Worm (Caenorhabditis elegans) whole organism, L4/young adult: ENCODE measurements around the gene ZK353.4.

Experiments
- dao-5 ChIP-seq: sonication (generic microtip); optimal IDR thresholded peaks from 2 replicates; lab custom pipeline; 2016; ENCODE audit warnings: missing genotype, missing genetic modification characterization, moderate library complexity, missing compliant biosample characterization
- him-1 ChIP-seq: sonication (generic microtip); optimal IDR thresholded peaks from 2 replicates; lab custom pipeline; 2016; ENCODE audit warnings: missing genotype, missing genetic modification reagents, missing genetic modification characterization, missing compliant biosample characterization

- TF ChIP-seq him-1 (tag; lab: Kevin White, UChicago), result no peak
- no peak for TF ChIP-seq dao-5
Measured at ce11 chrIII:8400478-8400877, 11.0 kb upstream of the ZK353.4 start.
